Worm (Caenorhabditis elegans): ENCODE measurements around the gene K02D10.4.

K02D10.4 gene

ce11 chrIII:8801864-8802818 lies 22.3 kb upstream of the K02D10.4 start:
- TF ChIP-seq flt-1 (GFP tag; IDR thresholded peaks at IDR 0.05) = peak; percentile 78
- no peak for TF ChIP-seq ztf-23 (GFP tag; IDR thresholded peaks at IDR 0.05)
- TF ChIP-seq tab-1 (GFP tag; IDR thresholded peaks at IDR 0.05) = no peak
- TF ChIP-seq med-1 (GFP tag; optimal IDR thresholded peaks at IDR 0.05; ENCODE audit: insufficient read depth) = no peak
- no peak for TF ChIP-seq klf-2 (GFP tag; conservative IDR thresholded peaks at IDR 0.05)
- TF ChIP-seq cog-1 (tag; optimal IDR thresholded peaks at IDR 0.05) = peak; percentile 98
- no peak for TF ChIP-seq T22C8.4 (GFP tag; IDR thresholded peaks at IDR 0.05)
- TF ChIP-seq ztf-29 (GFP tag; IDR thresholded peaks at IDR 0.05) = peak; percentile 71
- TF ChIP-seq ref-1 (GFP tag; conservative IDR thresholded peaks at IDR 0.05) = no peak

ce11 chrIII:8801352-8801863 lies 21.6 kb upstream of the K02D10.4 start:
- no peak for TF ChIP-seq cog-1 (tag; optimal IDR thresholded peaks at IDR 0.05)
- 0 out of 2 replicates have a peak, but pooled peaks have one; percentile 46 for TF ChIP-seq ztf-23 (GFP tag; IDR thresholded peaks at IDR 0.05)
- TF ChIP-seq ref-1 (GFP tag; conservative IDR thresholded peaks at IDR 0.05) = no peak
- no peak for TF ChIP-seq flt-1 (GFP tag; IDR thresholded peaks at IDR 0.05)

- TF ChIP-seq cog-1 (tag; optimal IDR thresholded peaks at IDR 0.05) (no peak), klf-2 (GFP tag; conservative IDR thresholded peaks at IDR 0.05) (no peak), tab-1 (GFP tag; IDR thresholded peaks at IDR 0.05) (no peak), ref-1 (GFP tag; conservative IDR thresholded peaks at IDR 0.05) (no peak)
These were observed 20.9 kb upstream of the K02D10.4 start for ce11 chrIII:8800796-8801083.

ce11 chrIII:8799964-8800795 lies 20.4 kb upstream of the K02D10.4 start, which contains the start of gene F54F2.6:
Gene F54F2.6, minus strand, starts transcription at chrIII:8800701.
- TF ChIP-seq T22C8.4 (GFP tag; IDR thresholded peaks at IDR 0.05) = no peak
- TF ChIP-seq ztf-29 (GFP tag; IDR thresholded peaks at IDR 0.05) = no peak
- no peak for TF ChIP-seq klf-2 (GFP tag; conservative IDR thresholded peaks at IDR 0.05)
- 0 out of 2 replicates have a peak, but pooled peaks have one; percentile 33 for TF ChIP-seq tab-1 (GFP tag; IDR thresholded peaks at IDR 0.05)
- peak; percentile 65; the same call in 1 of the 2 replicates for TF ChIP-seq flt-1 (GFP tag; IDR thresholded peaks at IDR 0.05)
- TF ChIP-seq ref-1 (GFP tag; conservative IDR thresholded peaks at IDR 0.05) = no peak
- no peak; the same call in 1 of the 2 replicates for TF ChIP-seq ztf-23 (GFP tag; IDR thresholded peaks at IDR 0.05)
- peak; percentile 94 for TF ChIP-seq cog-1 (tag; optimal IDR thresholded peaks at IDR 0.05)
- no peak for TF ChIP-seq med-1 (GFP tag; optimal IDR thresholded peaks at IDR 0.05; ENCODE audit: insufficient read depth)

- TF ChIP-seq ref-1 (GFP tag; conservative IDR thresholded peaks at IDR 0.05) (no peak), flt-1 (GFP tag; IDR thresholded peaks at IDR 0.05) (0 out of 2 replicates have a peak, but pooled peaks have one; percentile 16), ztf-29 (GFP tag; IDR thresholded peaks at IDR 0.05) (no peak)
These were observed 17.5 kb upstream of the K02D10.4 start for ce11 chrIII:8797211-8797733.

ce11 chrIII:8795595-8796141 lies 15.9 kb upstream of the K02D10.4 start:
- TF ChIP-seq med-1 (GFP tag; optimal IDR thresholded peaks at IDR 0.05; ENCODE audit: insufficient read depth) = no peak
- TF ChIP-seq cog-1 (tag; optimal IDR thresholded peaks at IDR 0.05) = peak; percentile 82
- peak; percentile 68 for TF ChIP-seq T22C8.4 (GFP tag; IDR thresholded peaks at IDR 0.05)

- TF ChIP-seq T22C8.4 (GFP tag; IDR thresholded peaks at IDR 0.05) (no peak), klf-2 (GFP tag; conservative IDR thresholded peaks at IDR 0.05) (no peak), cog-1 (tag; optimal IDR thresholded peaks at IDR 0.05) (peak; percentile 23), ref-1 (GFP tag; conservative IDR thresholded peaks at IDR 0.05) (no peak), ztf-23 (GFP tag; IDR thresholded peaks at IDR 0.05) (no peak), flt-1 (GFP tag; IDR thresholded peaks at IDR 0.05) (peak; percentile 67; the same call in 1 of the 2 replicates)
These were observed 15.0 kb upstream of the K02D10.4 start for ce11 chrIII:8794793-8795192.

- TF ChIP-seq ztf-29 (GFP tag; IDR thresholded peaks at IDR 0.05) = no peak
- TF ChIP-seq flt-1 (GFP tag; IDR thresholded peaks at IDR 0.05) = no peak
- no peak for TF ChIP-seq cog-1 (tag; optimal IDR thresholded peaks at IDR 0.05)
- TF ChIP-seq klf-2 (GFP tag; conservative IDR thresholded peaks at IDR 0.05) = no peak
- no peak for TF ChIP-seq ref-1 (GFP tag; conservative IDR thresholded peaks at IDR 0.05)
- TF ChIP-seq ztf-23 (GFP tag; IDR thresholded peaks at IDR 0.05) = no peak
- TF ChIP-seq T22C8.4 (GFP tag; IDR thresholded peaks at IDR 0.05) = no peak
- no peak for TF ChIP-seq med-1 (GFP tag; optimal IDR thresholded peaks at IDR 0.05; ENCODE audit: insufficient read depth)
- no peak for TF ChIP-seq tab-1 (GFP tag; IDR thresholded peaks at IDR 0.05)
These were observed 12.4 kb upstream of the K02D10.4 start, which contains the start of gene ztf-1 for ce11 chrIII:8792251-8792650. Gene ztf-1, minus strand, starts transcription at chrIII:8792351.

- no peak for TF ChIP-seq flt-1 (GFP tag; IDR thresholded peaks at IDR 0.05)
- no peak for TF ChIP-seq ztf-29 (GFP tag; IDR thresholded peaks at IDR 0.05)
- TF ChIP-seq T22C8.4 (GFP tag; IDR thresholded peaks at IDR 0.05) = no peak
- no peak for TF ChIP-seq klf-2 (GFP tag; conservative IDR thresholded peaks at IDR 0.05)
- TF ChIP-seq cog-1 (tag; optimal IDR thresholded peaks at IDR 0.05) = no peak
- no peak for TF ChIP-seq ztf-23 (GFP tag; IDR thresholded peaks at IDR 0.05)
- TF ChIP-seq med-1 (GFP tag; optimal IDR thresholded peaks at IDR 0.05; ENCODE audit: insufficient read depth) = no peak
- TF ChIP-seq ref-1 (GFP tag; conservative IDR thresholded peaks at IDR 0.05) = no peak
These were observed 11.4 kb upstream of the K02D10.4 start, which contains the start of the genes zfp-1 and F54F2.14 for ce11 chrIII:8791235-8791634. Gene zfp-1, plus strand, starts transcription at chrIII:8791535. Gene F54F2.14, plus strand, starts transcription at chrIII:8791546.

All from whole organism, midembryonic.